Worm (Caenorhabditis elegans): Measurements from ENCODE around the gene W06F12.2.

ce11 chrIII:13759691-13760090 is 28.2 kb upstream of the W06F12.2 start:
- no peak for TF ChIP-seq ama-1 (optimal IDR thresholded peaks at IDR 0.05)
- no peak for TF ChIP-seq ceh-13 (GFP tag; optimal IDR thresholded peaks at IDR 0.05)
- TF ChIP-seq tbx-37 (GFP tag; conservative IDR thresholded peaks at IDR 0.05): no peak
- no peak for TF ChIP-seq hnd-1 (tag; optimal IDR thresholded peaks at IDR 0.05)
- no peak for TF ChIP-seq aly-1 (tag; optimal IDR thresholded peaks at IDR 0.05)

Data from whole organism, early embryonic.